Fruit fly (Drosophila melanogaster): ENCODE measurements around the gene CG13008.

Gene CG13008

dm6 chrX:16691440-16691839 is 19.7 kb upstream of the CG13008 start:
- no peak for TF ChIP-seq noc (tag; optimal IDR thresholded peaks at IDR 0.05)

- TF ChIP-seq noc (tag; optimal IDR thresholded peaks at IDR 0.05) = peak; percentile 70
Measured at dm6 chrX:16692325-16692724, 18.8 kb upstream of the CG13008 start.

dm6 chrX:16693805-16694387 is 17.2 kb upstream of the CG13008 start:
- no peak for TF ChIP-seq noc (tag; optimal IDR thresholded peaks at IDR 0.05)

dm6 chrX:16694477-16694876 is 16.6 kb upstream of the CG13008 start:
- no peak for TF ChIP-seq noc (tag; optimal IDR thresholded peaks at IDR 0.05)

dm6 chrX:16694959-16695358 is 16.1 kb upstream of the CG13008 start, which contains the start of gene Septin4:
TSS of gene Septin4 (minus strand) at chrX:16695173.
- no peak for TF ChIP-seq noc (tag; optimal IDR thresholded peaks at IDR 0.05)

- no peak for TF ChIP-seq noc (tag; optimal IDR thresholded peaks at IDR 0.05)
Measured at dm6 chrX:16695658-16696181, 15.4 kb upstream of the CG13008 start, which contains the start of gene CG4678. TSS of gene CG4678 (plus strand) at chrX:16696131.

- no peak for TF ChIP-seq noc (tag; optimal IDR thresholded peaks at IDR 0.05)
Measured at dm6 chrX:16696614-16697519, 14.2 kb upstream of the CG13008 start.

dm6 chrX:16697882-16698571 is 13.1 kb upstream of the CG13008 start:
- TF ChIP-seq noc (tag; optimal IDR thresholded peaks at IDR 0.05) = no peak

- no peak for TF ChIP-seq noc (tag; optimal IDR thresholded peaks at IDR 0.05)
Measured at dm6 chrX:16700070-16700469, 11.0 kb upstream of the CG13008 start, which contains the start of gene CG9676. TSS of gene CG9676 (minus strand) at chrX:16700170.

- TF ChIP-seq noc (tag; optimal IDR thresholded peaks at IDR 0.05) = peak; percentile 8
Measured at dm6 chrX:16701941-16702340, 9.2 kb upstream of the CG13008 start, which contains the start of gene sphe. TSS of gene sphe (minus strand) at chrX:16701972.

dm6 chrX:16703747-16704146 is 7.4 kb upstream of the CG13008 start, which contains the start of the genes CG9673 and CG4653:
TSS of gene CG9673 (minus strand) at chrX:16703884.
TSS of gene CG4653 (plus strand) at chrX:16704081.
- TF ChIP-seq noc (tag; optimal IDR thresholded peaks at IDR 0.05) = peak; percentile 7

dm6 chrX:16706774-16707173 is 4.3 kb upstream of the CG13008 start, which contains the start of gene CG9672:
TSS of gene CG9672 (minus strand) at chrX:16706874.
- TF ChIP-seq noc (tag; optimal IDR thresholded peaks at IDR 0.05) = no peak

- no peak for TF ChIP-seq noc (tag; optimal IDR thresholded peaks at IDR 0.05)
Measured at dm6 chrX:16716649-16717048, 5.5 kb downstream of the CG13008 start.

- TF ChIP-seq noc (tag; optimal IDR thresholded peaks at IDR 0.05) = no peak
Measured at dm6 chrX:16718169-16718723, 7.1 kb downstream of the CG13008 start.

dm6 chrX:16721168-16721567 is 10.1 kb downstream of the CG13008 start, which contains the start of the genes CG32572 and CG34325:
TSS of gene CG32572 (plus strand) at chrX:16721183.
TSS of gene CG34325 (minus strand) at chrX:16721411.
- TF ChIP-seq noc (tag; optimal IDR thresholded peaks at IDR 0.05) = no peak

Measured in whole organism, larva.